Fruit fly (Drosophila melanogaster): ENCODE measurements around the gene ppk27.

The ppk27 gene

DNA sequence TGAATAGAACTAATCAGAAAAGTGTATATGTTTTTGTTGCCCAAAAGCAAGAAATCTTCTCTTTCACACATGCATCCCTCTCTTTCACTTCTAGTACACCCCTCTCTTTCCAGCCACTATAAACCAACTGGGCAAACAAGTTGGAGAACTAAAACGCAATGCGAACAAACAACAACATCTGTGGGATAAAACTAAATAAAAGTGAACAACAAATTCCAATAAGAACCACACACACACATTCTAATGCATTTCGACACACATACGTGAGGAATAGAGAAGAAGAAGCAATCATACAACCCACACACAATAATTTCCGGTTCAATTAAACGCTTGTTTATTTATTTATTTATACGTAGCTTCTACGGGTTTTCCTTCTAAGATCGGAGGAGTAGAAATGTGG is 712 bp upstream of the ppk27 start:
- TF ChIP-seq fkh (GFP tag; optimal IDR thresholded peaks at IDR 0.05) (peak; percentile 77), CG6808 (GFP tag; optimal IDR thresholded peaks at IDR 0.05) (no peak), dsx (GFP tag; optimal IDR thresholded peaks at IDR 0.05; ENCODE audit: poor library complexity, severe bottlenecking) (no peak)

dm6 chr3L:3753636-3754035 is 1.4 kb downstream of the ppk27 start:
- TF ChIP-seq fkh (GFP tag; optimal IDR thresholded peaks at IDR 0.05) (peak; percentile 55), topi (GFP tag; optimal IDR thresholded peaks at IDR 0.05) (no peak)

DNA sequence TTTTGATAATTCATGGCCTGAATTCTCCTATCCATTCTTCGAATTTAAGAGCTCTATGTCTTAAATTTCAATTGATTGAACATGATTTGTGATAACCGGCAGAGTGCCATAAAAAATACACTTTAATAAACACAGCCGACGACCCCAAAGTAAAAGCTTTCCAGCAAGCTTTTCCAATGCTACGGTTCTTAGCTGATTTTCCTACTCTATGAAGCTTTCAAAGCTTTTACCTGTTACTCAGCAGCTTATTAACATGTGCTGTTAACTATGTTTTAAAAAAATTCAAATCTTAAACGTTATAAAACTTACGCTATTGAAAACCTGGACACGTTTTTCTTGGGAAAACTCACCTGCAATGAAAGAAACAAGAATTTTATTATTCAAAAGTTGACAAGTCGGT is 2.3 kb downstream of the ppk27 start:
- TF ChIP-seq acj6 (GFP tag; optimal IDR thresholded peaks at IDR 0.05), result no peak
- no peak for TF ChIP-seq achi (GFP tag; optimal IDR thresholded peaks at IDR 0.05)
- TF ChIP-seq fd85E (GFP tag; optimal IDR thresholded peaks at IDR 0.05), result no peak
- TF ChIP-seq CG4318 (GFP tag; optimal IDR thresholded peaks at IDR 0.05), result no peak
- TF ChIP-seq CG31627 (GFP tag; optimal IDR thresholded peaks at IDR 0.05), result no peak
- TF ChIP-seq CG8119 (GFP tag; IDR thresholded peaks at IDR 0.05), result no peak
- TF ChIP-seq svp (GFP tag), result no peak
- no peak for TF ChIP-seq Sox102F (GFP tag; optimal IDR thresholded peaks at IDR 0.05)
- TF ChIP-seq CG6808 (GFP tag; optimal IDR thresholded peaks at IDR 0.05), result no peak
- TF ChIP-seq esn (GFP tag; optimal IDR thresholded peaks at IDR 0.05), result no peak
- no peak for TF ChIP-seq CG8319 (GFP tag; optimal IDR thresholded peaks at IDR 0.05)
- no peak for TF ChIP-seq CG11294 (GFP tag; IDR thresholded peaks at IDR 0.05)
- no peak for TF ChIP-seq OdsH (GFP tag; optimal IDR thresholded peaks at IDR 0.05)

DNA sequence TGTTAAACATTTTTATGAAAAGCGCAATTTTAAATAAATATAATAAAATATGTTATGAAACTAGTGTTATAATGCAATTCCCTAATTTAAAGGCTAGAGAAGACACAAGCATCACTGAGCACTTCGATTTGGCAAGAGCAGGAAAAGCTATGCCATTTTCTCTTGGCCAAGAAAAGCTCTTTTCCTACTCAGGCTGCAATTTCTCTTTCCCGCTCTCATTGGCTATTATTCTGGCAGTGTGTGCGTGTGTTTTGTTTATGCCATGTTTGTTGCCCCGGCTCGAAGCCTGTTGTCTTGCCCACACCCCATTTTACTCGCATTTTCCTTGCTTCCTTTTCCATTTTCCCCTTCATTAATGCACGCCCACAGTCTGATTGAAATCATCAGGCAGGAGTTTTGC is 7.7 kb downstream of the ppk27 start:
- TF ChIP-seq Met (GFP tag; optimal IDR thresholded peaks at IDR 0.05), result no peak
- no peak for TF ChIP-seq CG4318 (GFP tag; optimal IDR thresholded peaks at IDR 0.05)
- no peak for TF ChIP-seq Hr39 (GFP tag; optimal IDR thresholded peaks at IDR 0.05)
- TF ChIP-seq fd85E (GFP tag; optimal IDR thresholded peaks at IDR 0.05), result no peak
- no peak for TF ChIP-seq lz (GFP tag; optimal IDR thresholded peaks at IDR 0.05)
- no peak for TF ChIP-seq CG6163 (GFP tag; IDR thresholded peaks at IDR 0.05)
- no peak for TF ChIP-seq CG6792 (GFP tag; optimal IDR thresholded peaks at IDR 0.05)
- no peak for TF ChIP-seq pdm3 (GFP tag; optimal IDR thresholded peaks at IDR 0.05)
- no peak for TF ChIP-seq CG8632 (GFP tag; optimal IDR thresholded peaks at IDR 0.05)
- no peak for TF ChIP-seq net (GFP tag; optimal IDR thresholded peaks at IDR 0.05)
- TF ChIP-seq CG15336 (GFP tag; IDR thresholded peaks at IDR 0.05), result no peak
- no peak for TF ChIP-seq CG11902 (GFP tag; optimal IDR thresholded peaks at IDR 0.05)
- TF ChIP-seq svp (GFP tag), result no peak
- no peak for TF ChIP-seq Lpt (GFP tag; optimal IDR thresholded peaks at IDR 0.05)

dm6 chr3L:3733039-3733599 is 21.9 kb downstream of the ppk27 start:
- TF ChIP-seq CG6854 (GFP tag; optimal IDR thresholded peaks at IDR 0.05), result no peak
- no peak for TF ChIP-seq Met (GFP tag; optimal IDR thresholded peaks at IDR 0.05)
- no peak for TF ChIP-seq Blimp-1 (GFP tag; optimal IDR thresholded peaks at IDR 0.05)
- no peak for TF ChIP-seq esn (GFP tag; optimal IDR thresholded peaks at IDR 0.05)
- TF ChIP-seq CG4318 (GFP tag; optimal IDR thresholded peaks at IDR 0.05), result no peak
- no peak for TF ChIP-seq CG6276 (GFP tag; optimal IDR thresholded peaks at IDR 0.05)
- TF ChIP-seq CG10631 (GFP tag; optimal IDR thresholded peaks at IDR 0.05), result no peak
- TF ChIP-seq vri (GFP tag; optimal IDR thresholded peaks at IDR 0.05), result no peak
- no peak for TF ChIP-seq Hr39 (GFP tag; optimal IDR thresholded peaks at IDR 0.05)
- no peak for TF ChIP-seq CG15336 (GFP tag; IDR thresholded peaks at IDR 0.05)
- TF ChIP-seq fkh (GFP tag; optimal IDR thresholded peaks at IDR 0.05), result no peak

- TF ChIP-seq CG32006 (GFP tag; optimal IDR thresholded peaks at IDR 0.05) (no peak), topi (GFP tag; optimal IDR thresholded peaks at IDR 0.05) (no peak), cyc (GFP tag; optimal IDR thresholded peaks at IDR 0.05) (no peak), Blimp-1 (GFP tag; optimal IDR thresholded peaks at IDR 0.05) (no peak)
Measured at dm6 chr3L:3726217-3726616, 28.8 kb downstream of the ppk27 start.

All from whole organism, prepupa.